Worm (Caenorhabditis elegans): ENCODE data around the gene scvp-1.

- no peak for TF ChIP-seq ceh-39 (tag; optimal IDR thresholded peaks at IDR 0.05)
- TF ChIP-seq flh-1 (GFP tag; optimal IDR thresholded peaks at IDR 0.05): no peak
- no peak for TF ChIP-seq bed-3 (GFP tag; optimal IDR thresholded peaks at IDR 0.05)
- no peak for TF ChIP-seq ztf-11 (tag; optimal IDR thresholded peaks at IDR 0.05)
- TF ChIP-seq lsy-2 (tag; optimal IDR thresholded peaks at IDR 0.05): no peak
- TF ChIP-seq blmp-1 (tag; optimal IDR thresholded peaks at IDR 0.05): no peak
- no peak for TF ChIP-seq nhr-2 (tag; optimal IDR thresholded peaks at IDR 0.05)
- TF ChIP-seq ceh-43 (GFP tag; optimal IDR thresholded peaks at IDR 0.05): no peak
- TF ChIP-seq snpc-4 (tag; optimal IDR thresholded peaks at IDR 0.05): no peak
- TF ChIP-seq unc-120 (tag; optimal IDR thresholded peaks at IDR 0.05; ENCODE audit: poor library complexity, severe bottlenecking): no peak
- no peak for TF ChIP-seq mab-5 (tag; optimal IDR thresholded peaks at IDR 0.05)
These were observed 28.4 kb downstream of the scvp-1 start, which contains the start of gene F32D8.8 for ce11 chrV:10902682-10903081.
